Worm (Caenorhabditis elegans) whole organism, L4 larva: ENCODE data around the gene ZK616.65.
"Not testable (repeated sequence)": the region's sequence is repeated elsewhere in the genome, so short reads cannot be mapped to it uniquely, and the experiment has no call there.

Experiments used
- F10B5.3 ChIP-seq: sonication (generic microtip); optimal IDR thresholded peaks from 2 replicates; lab custom pipeline; 2016; ENCODE audit warnings: mild to moderate bottlenecking, missing genetic modification characterization, missing compliant biosample characterization
- F49E8.2 ChIP-seq: sonication (generic microtip); optimal IDR thresholded peaks from 2 replicates; lab custom pipeline; 2016; ENCODE audit warnings: missing compliant biosample characterization, mild to moderate bottlenecking, missing genetic modification characterization, borderline replicate concordance
- ama-1 ChIP-seq: fragments of 150-350 bp; optimal IDR thresholded peaks from 2 replicates; lab custom pipeline; 2014; ENCODE audit warnings: inconsistent platforms, mixed read lengths
- ceh-62 ChIP-seq: sonication (generic microtip); optimal IDR thresholded peaks from 2 replicates; lab custom pipeline; 2017; ENCODE audit warnings: missing biosample characterization, missing genetic modification characterization
- daf-12 ChIP-seq: fragments of 150-350 bp; optimal IDR thresholded peaks from 2 replicates; lab custom pipeline; 2014; ENCODE audit warnings: missing biosample characterization, missing genetic modification reagents, missing genetic modification characterization
- daf-19 ChIP-seq: fragments of 200-800 bp; sonication (Bioruptor generic); conservative IDR thresholded peaks from 2 replicates; pipeline ENCODE4 v1.3.6; 2022; ENCODE audit warnings: missing genetic modification characterization, missing compliant biosample characterization
- dmd-6 ChIP-seq: fragments of 200-800 bp; sonication (Bioruptor generic); IDR thresholded peaks from 2 replicates; pipeline ENCODE4 v1.3.6; 2022; ENCODE audit warnings: missing genetic modification reagents, missing genetic modification characterization, missing compliant biosample characterization
- duxl-1 ChIP-seq: sonication (generic microtip); optimal IDR thresholded peaks from 2 replicates; lab custom pipeline; 2016; ENCODE audit warnings: mild to moderate bottlenecking, missing genetic modification characterization, moderate library complexity, missing compliant biosample characterization; ENCODE audit not compliant: poor library complexity
- egl-27 ChIP-seq: sonication (generic microtip); optimal IDR thresholded peaks from 3 replicates; lab custom pipeline; 2017; ENCODE audit warnings: missing biosample characterization, missing genetic modification reagents, missing genetic modification characterization
- fos-1 ChIP-seq: fragments of 150-350 bp; optimal IDR thresholded peaks from 2 replicates; lab custom pipeline; 2014; ENCODE audit warnings: missing biosample characterization, missing genetic modification characterization
- gei-8 ChIP-seq: fragments of 200-800 bp; sonication (Bioruptor generic); optimal IDR thresholded peaks from 2 replicates; lab custom pipeline; 2018; ENCODE audit warnings: mild to moderate bottlenecking, missing genetic modification characterization, missing compliant biosample characterization
- hmg-1.1 ChIP-seq: fragments of 200-800 bp; sonication (Bioruptor generic); IDR thresholded peaks from 2 replicates; pipeline ENCODE4 v1.3.6; 2022; ENCODE audit warnings: missing genetic modification reagents, missing genetic modification characterization, missing compliant biosample characterization
- jun-1 ChIP-seq: fragments of 150-350 bp; optimal IDR thresholded peaks from 2 replicates; lab custom pipeline; 2014; ENCODE audit warnings: missing biosample characterization, missing genetic modification reagents, missing genetic modification characterization
- madf-5 ChIP-seq, 2 experiments: fragments of 200-800 bp; sonication (Bioruptor generic); IDR thresholded peaks; 2 replicates each; pipeline ENCODE4 v1.3.6; 2022; ENCODE audit warnings: missing compliant biosample characterization in 2 of 2, missing genetic modification characterization in 2 of 2
- madf-9 ChIP-seq: fragments of 200-800 bp; sonication (Bioruptor generic); conservative IDR thresholded peaks from 2 replicates; pipeline ENCODE4 v1.3.6; 2022; ENCODE audit warnings: missing genetic modification reagents, missing genetic modification characterization, missing compliant biosample characterization
- mes-2 ChIP-seq: sonication (generic microtip); optimal IDR thresholded peaks from 2 replicates; lab custom pipeline; 2016; ENCODE audit warnings: missing genotype, mild to moderate bottlenecking, missing genetic modification characterization, missing compliant biosample characterization; ENCODE audit not compliant: poor library complexity, severe bottlenecking
- mxl-2 ChIP-seq: fragments of 200-800 bp; sonication (Bioruptor generic); conservative IDR thresholded peaks from 2 replicates; pipeline ENCODE4 v1.3.6; 2022; ENCODE audit warnings: missing genetic modification reagents, missing genetic modification characterization, missing compliant biosample characterization
- mxl-3 ChIP-seq: fragments of 200-800 bp; sonication (Bioruptor generic); optimal IDR thresholded peaks from 2 replicates; lab custom pipeline; 2018; ENCODE audit warnings: mild to moderate bottlenecking, missing genetic modification characterization, missing compliant biosample characterization
- nhr-102 ChIP-seq: sonication (generic microtip); optimal IDR thresholded peaks from 2 replicates; lab custom pipeline; 2016; ENCODE audit warnings: mild to moderate bottlenecking, missing genetic modification characterization, moderate library complexity, missing compliant biosample characterization
- nhr-28 ChIP-seq: fragments of 150-350 bp; optimal IDR thresholded peaks from 2 replicates; lab custom pipeline; 2014; ENCODE audit warnings: missing biosample characterization, missing genetic modification characterization
- nhr-48 ChIP-seq: sonication (generic microtip); optimal IDR thresholded peaks from 2 replicates; lab custom pipeline; 2016; ENCODE audit warnings: mild to moderate bottlenecking, missing genetic modification characterization, missing compliant biosample characterization
- rbr-2 ChIP-seq: sonication (generic microtip); optimal IDR thresholded peaks from 2 replicates; lab custom pipeline; 2016; ENCODE audit warnings: missing genotype, missing genetic modification characterization, missing compliant biosample characterization
- sdz-12 ChIP-seq: fragments of 200-800 bp; sonication (Bioruptor generic); optimal IDR thresholded peaks from 2 replicates; lab custom pipeline; 2018; ENCODE audit warnings: mild to moderate bottlenecking, missing genetic modification characterization, missing compliant biosample characterization
- set-16 ChIP-seq: fragments of 200-800 bp; sonication (Bioruptor generic); IDR thresholded peaks from 2 replicates; pipeline ENCODE4 v1.3.6; 2022; ENCODE audit warnings: missing genetic modification reagents, missing genetic modification characterization, missing compliant biosample characterization
- skn-1 ChIP-seq: fragments of 150-350 bp; optimal IDR thresholded peaks from 2 replicates; lab custom pipeline; 2014; ENCODE audit warnings: missing biosample characterization, missing genetic modification characterization
- spr-1 ChIP-seq: sonication (generic microtip); optimal IDR thresholded peaks from 2 replicates; lab custom pipeline; 2016; ENCODE audit warnings: mild to moderate bottlenecking, missing genetic modification characterization, missing compliant biosample characterization
- spr-3 ChIP-seq: fragments of 200-800 bp; sonication (Bioruptor generic); optimal IDR thresholded peaks from 2 replicates; lab custom pipeline; 2018; ENCODE audit warnings: mild to moderate bottlenecking, missing genetic modification characterization, missing compliant biosample characterization
- unc-39 ChIP-seq: sonication (generic microtip); optimal IDR thresholded peaks from 2 replicates; lab custom pipeline; 2017; ENCODE audit warnings: missing biosample characterization, missing genetic modification characterization
- unc-62 ChIP-seq, 3 experiments: fragments of 150-350 bp in 1 of 3; sonication (generic microtip); optimal IDR thresholded peaks in 2 of 3; peaks in 1 of 3; 1 replicate in 1 of 3; 2 replicates in 2 of 3; lab custom pipeline; 2014 to 2017; ENCODE audit warnings: missing biosample characterization in 3 of 3, missing genetic modification characterization in 3 of 3, missing genetic modification reagents in 3 of 3, missing genotype in 1 of 3
- vab-7 ChIP-seq: fragments of 200-800 bp; sonication (Bioruptor generic); IDR thresholded peaks from 2 replicates; pipeline ENCODE4 v1.3.6; 2022; ENCODE audit warnings: missing genetic modification reagents, missing genetic modification characterization, missing compliant biosample characterization
- zag-1 ChIP-seq: fragments of 150-350 bp; optimal IDR thresholded peaks from 2 replicates; lab custom pipeline; 2014; ENCODE audit warnings: missing biosample characterization, missing genetic modification characterization
- ztf-7 ChIP-seq: fragments of 150-350 bp; optimal IDR thresholded peaks from 2 replicates; lab custom pipeline; 2014; ENCODE audit warnings: missing biosample characterization, missing genetic modification characterization

Gene ZK616.65

DNA sequence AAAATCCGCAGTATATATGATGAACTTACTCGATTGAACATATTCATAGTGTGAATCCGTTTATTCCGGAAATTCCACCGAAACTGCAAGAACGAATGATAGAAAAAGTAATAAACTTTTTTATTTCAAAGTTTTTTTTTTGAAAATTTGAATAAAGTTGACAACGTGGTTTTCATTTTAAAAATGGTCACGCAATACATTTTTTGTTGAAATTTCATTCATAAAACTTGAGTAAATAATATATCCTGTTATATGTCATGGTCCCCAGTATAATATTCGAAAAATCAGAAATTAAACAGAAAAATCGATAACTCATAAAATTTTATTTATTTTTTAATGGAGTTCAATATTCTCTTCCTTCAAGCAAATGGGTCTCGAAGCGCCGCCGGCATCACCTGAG is at the start of gene ZK616.65:
ZK616.65 (minus strand) TSS at position 101 of the 400 bp plus-strand sequence.
- TF ChIP-seq vab-7 (GFP tag; lab: Robert Waterston, UW) (no peak), ztf-7 (tag; lab: Kevin White, UChicago) (no peak), jun-1 (tag; lab: Kevin White, UChicago) (no peak)
- TF ChIP-seq, all 104 proteins: peak for 0

DNA sequence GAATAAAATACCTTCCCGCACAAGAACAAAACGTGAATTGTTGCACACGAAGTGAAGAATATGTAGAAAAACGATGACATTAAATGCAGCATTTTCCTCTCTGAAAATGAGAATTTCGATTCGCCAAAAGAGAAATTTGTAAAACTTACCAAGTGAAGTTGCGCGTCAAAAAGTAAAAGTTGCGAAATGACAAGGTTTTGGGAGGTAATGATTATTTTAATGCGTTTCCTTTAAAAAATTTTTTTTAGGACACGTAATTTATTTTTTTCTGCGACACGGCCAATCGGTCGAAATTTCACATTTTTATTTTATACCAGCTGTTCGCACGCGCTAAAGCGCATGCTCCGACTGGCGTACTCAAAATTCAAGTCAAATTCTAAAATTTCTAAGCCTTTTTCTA is 45.0 kb upstream of the ZK616.65 start, which contains the start of gene Y4C6A.3:
Y4C6A.3 (minus strand) TSS at position 101 of the 400 bp plus-strand sequence.
- not testable (repeated sequence) for TF ChIP-seq F10B5.3 (tag; lab: Kevin White, UChicago); egl-27 (tag; lab: Kevin White, UChicago); madf-5 (GFP tag; IDR thresholded peaks at IDR 0.05; lab: Robert Waterston, UW)

DNA sequence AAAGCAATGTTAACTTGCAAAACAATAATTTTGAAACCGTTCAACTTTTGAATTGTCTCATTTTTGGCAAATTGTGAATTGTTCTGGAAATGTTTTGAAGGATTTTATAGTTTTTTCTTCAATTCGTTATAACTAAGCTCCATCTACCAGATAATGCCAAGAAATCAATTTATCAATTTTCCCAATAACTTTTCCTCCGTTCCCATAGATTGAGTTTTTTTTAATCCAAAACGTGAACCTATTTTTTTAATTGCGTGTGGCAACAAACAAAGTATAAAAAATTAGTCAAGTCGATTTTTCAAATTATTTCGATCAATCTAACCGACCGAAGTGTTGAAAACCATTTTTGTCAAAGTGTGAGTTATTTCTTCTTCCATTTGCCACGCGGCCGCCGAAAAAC is 41.6 kb upstream of the ZK616.65 start, which contains the start of gene Y4C6A.4:
Y4C6A.4 (plus strand) TSS at position 301 of the 400 bp plus-strand sequence.
- TF ChIP-seq nhr-102 (tag; lab: Kevin White, UChicago) (no peak), F49E8.2 (tag; lab: Kevin White, UChicago) (no peak), daf-12 (tag; lab: Kevin White, UChicago) (no peak), unc-39 (tag; lab: Kevin White, UChicago) (no peak), madf-9 (no peak), mxl-3 (GFP tag; lab: Kevin White, UChicago) (no peak), mes-2 (no peak), zag-1 (no peak), ama-1 (lab: Kevin White, UChicago) (no peak), sdz-12 (GFP tag; lab: Kevin White, UChicago) (no peak), gei-8 (no peak), spr-1 (no peak), nhr-28 (tag; lab: Kevin White, UChicago) (no peak), hmg-1.1 (GFP tag; lab: Robert Waterston, UW) (no peak), jun-1 (tag; lab: Kevin White, UChicago) (no peak)

DNA sequence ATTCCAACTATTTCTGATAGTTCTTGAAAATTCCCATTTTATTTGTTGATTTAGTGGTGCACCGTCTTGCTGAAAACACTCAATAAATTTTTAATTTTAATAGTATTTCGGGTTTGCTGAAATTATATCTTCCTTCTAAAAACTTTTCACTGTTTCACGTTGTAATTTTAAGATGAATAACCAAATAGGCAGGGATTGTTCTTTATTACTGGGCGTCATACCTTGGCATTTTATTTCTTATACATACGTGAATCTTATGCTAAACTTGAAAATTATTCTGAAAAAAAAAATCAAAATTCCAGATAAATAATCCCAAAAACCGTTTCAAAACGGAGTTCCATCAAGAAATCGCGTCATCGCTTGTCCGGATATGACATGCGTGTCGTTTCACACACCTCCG is 27.7 kb upstream of the ZK616.65 start, which contains the start of gene mgl-3:
mgl-3 (plus strand) TSS at position 301 of the 400 bp plus-strand sequence.
- TF ChIP-seq daf-19 (GFP tag; lab: Robert Waterston, UW) (no peak), spr-3 (GFP tag; lab: Kevin White, UChicago) (no peak), duxl-1 (no peak), gei-8 (no peak), nhr-28 (tag; lab: Kevin White, UChicago) (no peak), unc-62 (GFP tag; optimal IDR thresholded peaks at IDR 0.05 in 1 of 2; lab: Kevin White, UChicago) (no peak), unc-62 (tag; optimal IDR thresholded peaks at IDR 0.05; lab: Kevin White, UChicago) (no peak), dmd-6 (GFP tag; lab: Robert Waterston, UW) (no peak), ceh-62 (tag; lab: Kevin White, UChicago) (no peak), skn-1 (tag; lab: Kevin White, UChicago) (no peak), set-16 (GFP tag; lab: Robert Waterston, UW) (no peak), rbr-2 (tag; lab: Kevin White, UChicago) (no peak), fos-1 (no peak), mxl-2 (GFP tag; lab: Robert Waterston, UW) (no peak), nhr-48 (tag; lab: Kevin White, UChicago) (no peak), F10B5.3 (tag; lab: Kevin White, UChicago) (no peak)
- TF ChIP-seq, all 104 proteins: peak for 0

DNA sequence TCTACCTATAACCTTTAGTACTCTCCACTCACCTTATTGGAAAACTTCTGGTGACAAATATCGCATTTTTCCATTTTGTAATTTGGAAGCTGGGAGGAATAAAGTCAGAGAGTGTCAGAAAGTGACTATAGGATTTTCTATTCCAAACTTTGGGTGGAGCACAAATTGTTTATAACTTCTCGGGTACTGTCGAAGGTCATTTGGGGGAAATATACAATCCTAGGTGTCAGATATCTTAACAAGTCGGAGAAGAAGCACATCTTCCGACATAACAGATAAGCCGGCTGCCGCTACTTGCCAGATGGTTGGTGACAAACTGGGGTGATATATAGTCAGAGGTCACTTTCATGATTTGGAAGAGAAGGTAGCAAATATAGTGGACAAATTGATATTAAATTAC is 8.1 kb upstream of the ZK616.65 start, which contains the start of gene ehn-3:
ehn-3 (minus strand) TSS at position 101 of the 400 bp plus-strand sequence.
- TF ChIP-seq sdz-12 (GFP tag; lab: Kevin White, UChicago) = no peak
